Fruit fly (Drosophila melanogaster): ENCODE measurements around the gene FucTB.

Gene FucTB

DNA sequence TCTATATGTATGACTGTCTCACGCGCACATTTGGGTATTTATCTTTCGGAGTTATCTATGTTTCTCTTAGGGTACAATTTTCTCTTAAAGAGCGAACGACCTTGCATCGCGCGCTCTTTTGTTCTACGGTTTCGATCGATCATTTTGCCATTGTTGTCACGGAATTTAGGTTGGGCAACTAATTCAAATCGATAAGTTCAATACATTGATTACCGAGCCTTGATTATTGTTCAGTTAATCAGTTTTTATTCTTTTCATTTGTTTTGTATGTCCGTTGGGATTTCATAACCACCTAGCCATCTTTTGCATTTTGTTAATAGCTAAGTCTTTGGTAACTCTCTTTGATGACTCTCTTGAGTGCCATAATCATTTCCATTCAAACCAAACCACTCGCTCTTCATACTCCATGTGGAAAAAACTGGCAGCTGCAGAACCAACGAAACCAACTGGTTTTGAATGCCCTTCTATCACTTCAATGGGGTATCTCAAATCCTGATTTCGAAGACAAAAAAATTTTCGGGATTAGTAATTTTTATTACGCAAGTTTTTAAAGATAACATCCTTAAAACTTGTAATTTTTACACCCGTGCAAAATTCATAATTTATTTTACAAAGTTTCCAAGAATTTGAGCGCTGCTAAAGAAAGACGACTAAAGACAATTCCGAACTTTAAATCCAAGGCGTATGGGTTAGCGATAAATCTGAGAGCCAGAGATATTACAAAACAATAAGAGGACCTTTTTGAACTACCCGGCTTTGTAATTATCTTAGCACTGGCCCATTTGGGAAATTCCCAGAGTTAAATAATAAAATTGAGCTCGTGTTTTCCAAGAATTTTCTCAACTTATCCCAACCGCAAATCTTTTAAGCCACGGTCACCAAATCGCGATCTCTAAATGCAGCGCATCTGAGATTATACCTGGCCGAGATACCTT lies 17.7 kb upstream of the FucTB start (continued):
- no peak for TF ChIP-seq NfI (GFP tag; optimal IDR thresholded peaks at IDR 0.05)
- no peak for TF ChIP-seq oc (tag; optimal IDR thresholded peaks at IDR 0.05)
- TF ChIP-seq HLH54F (GFP tag; optimal IDR thresholded peaks at IDR 0.05) = peak; percentile 9
- peak; percentile 93 for TF ChIP-seq Ets65A (GFP tag)
- TF ChIP-seq CG13123 (GFP tag; optimal IDR thresholded peaks at IDR 0.05) = no peak
- TF ChIP-seq CG1603 (tag; optimal IDR thresholded peaks at IDR 0.05) = no peak
- TF ChIP-seq CG5245 (GFP tag; optimal IDR thresholded peaks at IDR 0.05) = no peak
- no peak for TF ChIP-seq dysf (GFP tag; IDR thresholded peaks at IDR 0.05)
- 0 out of 2 replicates have a peak, but pooled peaks have one; percentile 22 for TF ChIP-seq CG13287 (GFP tag; IDR thresholded peaks at IDR 0.05; ENCODE audit: partially characterized antibody)
- TF ChIP-seq CG6175 (GFP tag; IDR thresholded peaks at IDR 0.05) = no peak
- TF ChIP-seq nau (GFP tag; optimal IDR thresholded peaks at IDR 0.05) = no peak
- TF ChIP-seq wor (GFP tag; IDR thresholded peaks at IDR 0.05) = no peak
- peak; percentile 22 for TF ChIP-seq nmo (GFP tag; optimal IDR thresholded peaks at IDR 0.05)
- no peak for TF ChIP-seq CG43689 (GFP tag; IDR thresholded peaks at IDR 0.05)
- TF ChIP-seq Myb (GFP tag; optimal IDR thresholded peaks at IDR 0.05) = no peak
- TF ChIP-seq CG2116 (GFP tag; optimal IDR thresholded peaks at IDR 0.05) = no peak
- no peak for TF ChIP-seq dpn (GFP tag; optimal IDR thresholded peaks at IDR 0.05)
- TF ChIP-seq HmgD (GFP tag; optimal IDR thresholded peaks at IDR 0.05) = no peak
- no peak for TF ChIP-seq CG10147 (GFP tag; optimal IDR thresholded peaks at IDR 0.05)
- TF ChIP-seq CG7963 (GFP tag; IDR thresholded peaks at IDR 0.05; ENCODE audit: partially characterized antibody) = no peak
- peak; percentile 39 for TF ChIP-seq CG18262 (tag; optimal IDR thresholded peaks at IDR 0.05)
- TF ChIP-seq CkIIα-i1 (GFP tag; IDR thresholded peaks at IDR 0.05) = no peak
- peak; percentile 9 for TF ChIP-seq pb (GFP tag; optimal IDR thresholded peaks at IDR 0.05)
- TF ChIP-seq pfk (GFP tag; optimal IDR thresholded peaks at IDR 0.05) = no peak
- no peak for TF ChIP-seq zen2 (GFP tag; IDR thresholded peaks at IDR 0.05; ENCODE audit: partially characterized antibody)
- no peak for TF ChIP-seq Sin3A (optimal IDR thresholded peaks at IDR 0.05)
- TF ChIP-seq CG8924 (tag; optimal IDR thresholded peaks at IDR 0.05) = no peak
- TF ChIP-seq Doc3 (GFP tag; IDR thresholded peaks at IDR 0.05; ENCODE audit: partially characterized antibody) = no peak
- TF ChIP-seq grn (GFP tag; optimal IDR thresholded peaks at IDR 0.05) = peak; percentile 48
- no peak for TF ChIP-seq Ada2b (GFP tag; IDR thresholded peaks at IDR 0.05)
- no peak for TF ChIP-seq jing (GFP tag; optimal IDR thresholded peaks at IDR 0.05)
- TF ChIP-seq CG1647 (GFP tag; optimal IDR thresholded peaks at IDR 0.05) = no peak
- no peak for TF ChIP-seq CG1529 (GFP tag; optimal IDR thresholded peaks at IDR 0.05)
- TF ChIP-seq sens (GFP tag) = peak; percentile 89
- no peak for TF ChIP-seq TFAM (GFP tag; optimal IDR thresholded peaks at IDR 0.05)
- TF ChIP-seq cg (GFP tag; optimal IDR thresholded peaks at IDR 0.05) = peak; percentile 16
- peak; percentile 87 for TF ChIP-seq sd (tag; optimal IDR thresholded peaks at IDR 0.05)
- no peak for TF ChIP-seq her (GFP tag; optimal IDR thresholded peaks at IDR 0.05)
- no peak for TF ChIP-seq fru (optimal IDR thresholded peaks at IDR 0.05)
- no peak for TF ChIP-seq CG14050 (GFP tag; IDR thresholded peaks at IDR 0.05)
- 0 out of 2 replicates have a peak, but pooled peaks have one; percentile 5 for TF ChIP-seq CG17612 (GFP tag; IDR thresholded peaks at IDR 0.05)
- TF ChIP-seq Atf-2 (GFP tag; optimal IDR thresholded peaks at IDR 0.05) = no peak
- peak; percentile 30; the same call in 1 of the 2 replicates for TF ChIP-seq CG14441 (GFP tag; IDR thresholded peaks at IDR 0.05)
- no peak for TF ChIP-seq ftz-f1 (GFP tag; optimal IDR thresholded peaks at IDR 0.05)
- TF ChIP-seq chif (GFP tag; optimal IDR thresholded peaks at IDR 0.05) = peak in 1 of 2 experiments; percentile 42
- no peak for TF ChIP-seq Nf-YB (GFP tag; optimal IDR thresholded peaks at IDR 0.05)
- TF ChIP-seq dati (GFP tag; IDR thresholded peaks at IDR 0.05) = 0 out of 2 replicates have a peak, but pooled peaks have one; percentile 17
- TF ChIP-seq vvl (GFP tag; IDR thresholded peaks at IDR 0.05) = no peak
- TF ChIP-seq Antp (GFP tag; optimal IDR thresholded peaks at IDR 0.05) = peak; percentile 14
- no peak for TF ChIP-seq CG12104 (GFP tag; optimal IDR thresholded peaks at IDR 0.05)
